Fruit fly (Drosophila melanogaster) whole organism, embryonic: ENCODE data around the gene Cp190.

Experiments
- CG10274 ChIP-seq: fragments of 200-800 bp; sonication (Bioruptor generic); optimal IDR thresholded peaks from 3 replicates; lab custom pipeline; 2017; ENCODE audit warnings: missing biosample characterization, mild to moderate bottlenecking, missing genetic modification characterization
- CG10321 ChIP-seq: fragments of 200-800 bp; sonication (Bioruptor generic); IDR thresholded peaks from 2 replicates; pipeline ENCODE4 v1.3.6; 2022; ENCODE audit warnings: missing biosample characterization, missing genetic modification characterization
- CG12942 ChIP-seq: fragments of 200-800 bp; sonication (Bioruptor generic); optimal IDR thresholded peaks from 3 replicates; lab custom pipeline; 2016; ENCODE audit warnings: missing biosample characterization, missing genetic modification characterization
- CG13424 ChIP-seq: fragments of 200-800 bp; sonication (Bioruptor generic); optimal IDR thresholded peaks from 2 replicates; lab custom pipeline; 2019; ENCODE audit warnings: missing biosample characterization, mild to moderate bottlenecking, missing genetic modification characterization, moderate library complexity
- CG14667 ChIP-seq: fragments of 200-800 bp; sonication (Bioruptor generic); IDR thresholded peaks from 2 replicates; pipeline ENCODE4 v1.3.6; 2022; ENCODE audit warnings: missing biosample characterization, missing genetic modification characterization
- CG1603 ChIP-seq: fragments of 200-800 bp; sonication (Bioruptor generic); optimal IDR thresholded peaks from 2 replicates; lab custom pipeline; 2019; ENCODE audit warnings: missing biosample characterization, mild to moderate bottlenecking, missing genetic modification characterization, moderate library complexity
- CG18476 ChIP-seq: fragments of 200-800 bp; sonication (Bioruptor generic); optimal IDR thresholded peaks from 2 replicates; lab custom pipeline; 2016; ENCODE audit warnings: missing biosample characterization, mild to moderate bottlenecking, missing genetic modification characterization
- CG3407 ChIP-seq: fragments of 200-800 bp; sonication (Bioruptor generic); optimal IDR thresholded peaks from 2 replicates; lab custom pipeline; 2018; ENCODE audit warnings: missing biosample characterization, mild to moderate bottlenecking, missing genetic modification characterization
- CG4617 ChIP-seq: fragments of 200-800 bp; sonication (Bioruptor generic); optimal IDR thresholded peaks from 3 replicates; lab custom pipeline; 2016; ENCODE audit warnings: missing biosample characterization, missing genetic modification characterization, borderline replicate concordance
- CG4730 ChIP-seq: fragments of 200-800 bp; sonication (Bioruptor generic); IDR thresholded peaks from 2 replicates; pipeline ENCODE4 v1.3.6; 2022; ENCODE audit warnings: missing biosample characterization, missing genetic modification characterization
- CG7372 ChIP-seq: fragments of 200-800 bp; sonication (Bioruptor generic); IDR thresholded peaks from 2 replicates; pipeline ENCODE4 v1.3.6; 2022; ENCODE audit warnings: missing biosample characterization, missing genetic modification characterization
- CG7928 ChIP-seq: fragments of 200-800 bp; sonication (Bioruptor generic); optimal IDR thresholded peaks from 2 replicates; lab custom pipeline; 2017; ENCODE audit warnings: missing biosample characterization, mild to moderate bottlenecking, missing genetic modification characterization
- CG8478 ChIP-seq: fragments of >200 bp; optimal IDR thresholded peaks from 2 replicates; lab custom pipeline; 2018
- E2f1 ChIP-seq: fragments of 200-800 bp; sonication (Bioruptor generic); IDR thresholded peaks from 2 replicates; pipeline ENCODE4 v1.3.6; 2022; ENCODE audit warnings: missing biosample characterization, missing genetic modification characterization
- E2f2 ChIP-seq: fragments of 200-800 bp; sonication (Bioruptor generic); IDR thresholded peaks from 2 replicates; pipeline ENCODE4 v1.3.6; 2022; ENCODE audit warnings: missing biosample characterization, missing genetic modification characterization
- HLH54F ChIP-seq: fragments of 200-800 bp; sonication (Bioruptor generic); optimal IDR thresholded peaks from 3 replicates; lab custom pipeline; 2016; ENCODE audit warnings: missing biosample characterization, missing genetic modification characterization
- Ptx1 ChIP-seq: fragments of 200-800 bp; sonication (Bioruptor generic); IDR thresholded peaks from 2 replicates; pipeline ENCODE4 v1.3.6; 2022; ENCODE audit warnings: missing biosample characterization, missing genetic modification characterization
- Sry-β ChIP-seq: fragments of 200-800 bp; sonication (Bioruptor generic); optimal IDR thresholded peaks from 2 replicates; lab custom pipeline; 2018; ENCODE audit warnings: missing biosample characterization, mild to moderate bottlenecking, missing genetic modification characterization, moderate library complexity
- TFAM ChIP-seq: fragments of 200-800 bp; sonication (Bioruptor generic); optimal IDR thresholded peaks from 2 replicates; lab custom pipeline; 2017; ENCODE audit warnings: missing biosample characterization, missing genetic modification characterization, inconsistent platforms
- ab ChIP-seq: fragments of 200-800 bp; sonication (Bioruptor generic); optimal IDR thresholded peaks from 2 replicates; lab custom pipeline; 2016; ENCODE audit warnings: missing biosample characterization, missing genetic modification characterization
- ase ChIP-seq: fragments of 200-800 bp; sonication (Bioruptor generic); IDR thresholded peaks from 3 replicates; pipeline ENCODE4 v1.3.6; 2022; ENCODE audit warnings: missing biosample characterization, missing genetic modification characterization
- ash1 ChIP-seq: fragments of 200-800 bp; sonication (Bioruptor generic); optimal IDR thresholded peaks from 2 replicates; lab custom pipeline; 2018; ENCODE audit warnings: missing biosample characterization, mild to moderate bottlenecking, missing genetic modification characterization
- ato ChIP-seq: fragments of 200-800 bp; sonication (Bioruptor generic); IDR thresholded peaks from 2 replicates; pipeline ENCODE4 v1.3.6; 2022; ENCODE audit warnings: missing biosample characterization, missing genetic modification characterization; ENCODE audit not compliant: partially characterized antibody
- bowl ChIP-seq: fragments of 200-800 bp; sonication (Bioruptor generic); IDR thresholded peaks from 2 replicates; pipeline ENCODE4 v1.3.6; 2022; ENCODE audit warnings: missing biosample characterization, missing genetic modification characterization
- cas ChIP-seq: fragments of 200-800 bp; sonication (Bioruptor generic); IDR thresholded peaks from 2 replicates; pipeline ENCODE4 v1.3.6; 2022; ENCODE audit warnings: missing biosample characterization, missing genetic modification characterization
- chif ChIP-seq, 2 experiments: fragments of 200-800 bp; sonication (Bioruptor generic); optimal IDR thresholded peaks; 3 replicates each; lab custom pipeline; 2016; ENCODE audit warnings: missing biosample characterization in 2 of 2, missing genetic modification characterization in 2 of 2
- crol ChIP-seq: fragments of 200-800 bp; sonication (Bioruptor generic); IDR thresholded peaks from 2 replicates; pipeline ENCODE4 v1.3.6; 2022; ENCODE audit warnings: missing biosample characterization, missing genetic modification characterization
- danr ChIP-seq: fragments of 200-800 bp; sonication (Bioruptor generic); IDR thresholded peaks from 2 replicates; pipeline ENCODE4 v1.3.6; 2022; ENCODE audit warnings: missing biosample characterization, missing genetic modification characterization
- dati ChIP-seq: fragments of 200-800 bp; sonication (Bioruptor generic); IDR thresholded peaks from 2 replicates; pipeline ENCODE4 v1.3.6; 2022; ENCODE audit warnings: missing biosample characterization, missing genetic modification characterization
- emc ChIP-seq: fragments of 200-800 bp; sonication (Bioruptor generic); optimal IDR thresholded peaks from 2 replicates; lab custom pipeline; 2016; ENCODE audit warnings: missing biosample characterization, missing genetic modification characterization
- fd96Cb ChIP-seq: fragments of 200-800 bp; sonication (Bioruptor generic); optimal IDR thresholded peaks from 2 replicates; lab custom pipeline; 2018; ENCODE audit warnings: missing biosample characterization, mild to moderate bottlenecking, missing genetic modification characterization, moderate library complexity
- gce ChIP-seq: fragments of 200-800 bp; sonication (Bioruptor generic); IDR thresholded peaks from 3 replicates; pipeline ENCODE4 v1.3.6; 2022; ENCODE audit warnings: missing biosample characterization, missing genetic modification characterization
- her ChIP-seq: fragments of 200-800 bp; sonication (Bioruptor generic); optimal IDR thresholded peaks from 2 replicates; lab custom pipeline; 2016; ENCODE audit warnings: missing biosample characterization, missing genetic modification characterization
- ind ChIP-seq: fragments of 200-800 bp; sonication (Bioruptor generic); optimal IDR thresholded peaks from 3 replicates; lab custom pipeline; 2016; ENCODE audit warnings: missing biosample characterization, missing genetic modification characterization
- jing ChIP-seq: fragments of 200-800 bp; sonication (Bioruptor generic); optimal IDR thresholded peaks from 2 replicates; lab custom pipeline; 2018; ENCODE audit warnings: missing biosample characterization, mild to moderate bottlenecking, missing genetic modification characterization
- kni ChIP-seq: fragments of 200-800 bp; sonication (Bioruptor generic); optimal IDR thresholded peaks from 3 replicates; lab custom pipeline; 2017; ENCODE audit warnings: mild to moderate bottlenecking, missing biosample characterization, missing genetic modification reagents, missing genetic modification characterization
- lmd ChIP-seq: fragments of 200-800 bp; sonication (Bioruptor generic); IDR thresholded peaks from 2 replicates; pipeline ENCODE4 v1.3.6; 2022; ENCODE audit warnings: missing biosample characterization, missing genetic modification characterization
- lov ChIP-seq, 2 experiments: fragments of 200-800 bp in 1 of 2; fragments of >200 bp in 1 of 2; sonication (Bioruptor generic) in 1 of 2; IDR thresholded peaks in 1 of 2; optimal IDR thresholded peaks in 1 of 2; 2 replicates in 1 of 2; 3 replicates in 1 of 2; pipeline versions ENCODE4 v1.3.6 to Lab custom; 2017 to 2022; ENCODE audit warnings: missing biosample characterization in 1 of 2, missing genetic modification characterization in 1 of 2
- mirr ChIP-seq: fragments of 200-800 bp; sonication (Bioruptor generic); optimal IDR thresholded peaks from 3 replicates; lab custom pipeline; 2018; ENCODE audit warnings: missing biosample characterization, mild to moderate bottlenecking, missing genetic modification characterization
- oc ChIP-seq: fragments of 200-800 bp; sonication (Bioruptor generic); optimal IDR thresholded peaks from 2 replicates; lab custom pipeline; 2018; ENCODE audit warnings: missing biosample characterization, mild to moderate bottlenecking, missing genetic modification characterization, moderate library complexity
- odd ChIP-seq: fragments of 200-800 bp; sonication (Bioruptor generic); optimal IDR thresholded peaks from 2 replicates; lab custom pipeline; 2017; ENCODE audit warnings: missing biosample characterization, mild to moderate bottlenecking, missing genetic modification characterization
- pum ChIP-seq: fragments of 200-800 bp; sonication (Bioruptor generic); optimal IDR thresholded peaks from 2 replicates; lab custom pipeline; 2016; ENCODE audit warnings: missing biosample characterization, missing genetic modification characterization
- pzg ChIP-seq: fragments of 200-800 bp; sonication (Bioruptor generic); optimal IDR thresholded peaks from 3 replicates; lab custom pipeline; 2018; ENCODE audit warnings: missing biosample characterization, mild to moderate bottlenecking, missing genetic modification characterization, moderate library complexity
- sens-2 ChIP-seq: fragments of 200-800 bp; sonication (Bioruptor generic); IDR thresholded peaks from 2 replicates; pipeline ENCODE4 v1.3.6; 2022; ENCODE audit warnings: missing biosample characterization, missing genetic modification characterization
- sr ChIP-seq: fragments of 200-800 bp; sonication (Bioruptor generic); IDR thresholded peaks from 3 replicates; pipeline ENCODE4 v1.3.6; 2022; ENCODE audit warnings: missing biosample characterization, missing genetic modification characterization
- stwl ChIP-seq: fragments of 200-800 bp; sonication (Bioruptor generic); optimal IDR thresholded peaks from 3 replicates; lab custom pipeline; 2018; ENCODE audit warnings: missing biosample characterization, mild to moderate bottlenecking, missing genetic modification characterization, moderate library complexity
- tll ChIP-seq, 2 experiments: fragments of 200-800 bp in 1 of 2; fragments of >200 bp in 1 of 2; sonication (Bioruptor generic) in 1 of 2; optimal IDR thresholded peaks; 2 replicates each; lab custom pipeline; 2017 to 2019; ENCODE audit warnings: missing biosample characterization in 2 of 2, missing genetic modification characterization in 2 of 2, mild to moderate bottlenecking in 1 of 2, moderate library complexity in 1 of 2
- toy ChIP-seq: fragments of 200-800 bp; sonication (Bioruptor generic); IDR thresholded peaks from 2 replicates; pipeline ENCODE4 v1.3.6; 2022; ENCODE audit warnings: missing biosample characterization, missing genetic modification characterization
- trem ChIP-seq: fragments of 200-800 bp; optimal IDR thresholded peaks from 3 replicates; lab custom pipeline; 2019; ENCODE audit warnings: missing biosample characterization, mild to moderate bottlenecking, missing genetic modification characterization, moderate library complexity
- tup ChIP-seq: fragments of 200-800 bp; sonication (Bioruptor generic); optimal IDR thresholded peaks from 2 replicates; lab custom pipeline; 2016; ENCODE audit warnings: missing biosample characterization, mild to moderate bottlenecking, missing genetic modification characterization, moderate library complexity
- tx ChIP-seq: fragments of 200-800 bp; sonication (Bioruptor generic); optimal IDR thresholded peaks from 2 replicates; lab custom pipeline; 2016; ENCODE audit warnings: missing biosample characterization, missing genetic modification characterization

Gene Cp190

DNA sequence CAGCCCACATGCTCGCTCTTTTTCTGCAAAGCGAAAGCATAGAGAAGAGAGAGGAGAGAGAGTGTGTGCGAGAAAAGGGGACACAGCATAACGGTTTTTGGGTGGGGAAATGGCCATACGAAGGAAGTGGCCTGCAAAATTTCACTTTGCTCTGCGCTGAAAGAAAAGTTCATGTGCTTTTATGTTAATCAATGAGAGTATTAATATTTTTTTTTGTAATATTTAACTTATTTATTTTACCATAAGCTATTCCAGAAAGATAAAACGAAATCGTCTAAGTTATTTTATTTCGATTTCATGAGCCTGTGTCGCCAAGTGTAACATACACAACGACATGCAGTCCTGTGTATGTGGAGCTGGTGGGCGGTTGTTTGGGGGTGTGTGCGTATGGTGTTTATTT, 24.6 kb downstream of the Cp190 start (continued):
- TF ChIP-seq her (no peak), stwl (no peak), bowl (GFP tag; lab: Robert Waterston, UW) (no peak), HLH54F (GFP tag; lab: Kevin White, UChicago) (peak; percentile 32), CG4617 (no peak), CG10274 (GFP tag; lab: Kevin White, UChicago) (no peak), danr (peak; percentile 32; the same call in 1 of the 2 replicates), CG18476 (no peak), E2f2 (peak; percentile 51), Ptx1 (peak; percentile 76), CG7928 (GFP tag; lab: Kevin White, UChicago) (no peak), pum (GFP tag; lab: Kevin White, UChicago) (no peak), sens-2 (GFP tag; lab: Robert Waterston, UW) (no peak), CG13424 (tag; lab: Kevin White, UChicago) (peak; percentile 76), lmd (GFP tag; lab: Robert Waterston, UW) (peak; percentile 65), CG7372 (GFP tag; lab: Robert Waterston, UW) (peak; percentile 60), gce (GFP tag; lab: Robert Waterston, UW) (0 out of 3 replicates have a peak, but pooled peaks have one; percentile 38), crol (GFP tag; lab: Robert Waterston, UW) (no peak), ind (GFP tag; lab: Kevin White, UChicago) (peak; percentile 58), tup (no peak), mirr (GFP tag; lab: Kevin White, UChicago) (no peak), TFAM (GFP tag; lab: Kevin White, UChicago) (no peak), lov (optimal IDR thresholded peaks at IDR 0.05; lab: Kevin White, UChicago) (no peak), lov (GFP tag; IDR thresholded peaks at IDR 0.05; lab: Robert Waterston, UW) (no peak), CG14667 (GFP tag; lab: Robert Waterston, UW) (0 out of 2 replicates have a peak, but pooled peaks have one; percentile 20), emc (GFP tag; lab: Kevin White, UChicago) (no peak), ase (GFP tag; lab: Robert Waterston, UW) (peak; percentile 56; the same call in 2 of the 3 replicates), odd (no peak), CG10321 (GFP tag; lab: Robert Waterston, UW) (peak; percentile 30; the same call in 1 of the 2 replicates), ato (no peak), dati (GFP tag; lab: Robert Waterston, UW) (peak; percentile 49; the same call in 1 of the 2 replicates), tx (no peak), CG12942 (peak; percentile 11), ash1 (GFP tag; lab: Kevin White, UChicago) (no peak), Sry-β (GFP tag; lab: Kevin White, UChicago) (no peak), cas (GFP tag; lab: Robert Waterston, UW) (no peak), pzg (GFP tag; lab: Kevin White, UChicago) (no peak), E2f1 (GFP tag; lab: Robert Waterston, UW) (peak; percentile 76), trem (tag; lab: Kevin White, UChicago) (no peak), jing (GFP tag; lab: Kevin White, UChicago) (no peak), CG8478 (no peak), CG3407 (no peak), fd96Cb (peak; percentile 30), ab (no peak), chif (GFP tag; optimal IDR thresholded peaks at IDR 0.05; lab: Kevin White, UChicago) (no peak), tll (GFP tag; optimal IDR thresholded peaks at IDR 0.05; lab: Kevin White, UChicago) (no peak), CG4730 (GFP tag; lab: Robert Waterston, UW) (peak; percentile 62), toy (GFP tag; lab: Robert Waterston, UW) (0 out of 2 replicates have a peak, but pooled peaks have one; percentile 28), CG1603 (tag; lab: Kevin White, UChicago) (no peak), sr (0 out of 3 replicates have a peak, but pooled peaks have one; percentile 15), oc (no peak), kni (GFP tag; lab: Kevin White, UChicago) (no peak)
